Fruit fly (Drosophila melanogaster) whole organism, embryonic: ENCODE measurements around the gene GAPcenA.

ENCODE experiments used
- Bteb2 ChIP-seq: fragments of 200-800 bp; sonication (Bioruptor generic); optimal IDR thresholded peaks from 2 replicates; lab custom pipeline; 2016; ENCODE audit warnings: missing biosample characterization, missing genetic modification characterization
- CG11398 ChIP-seq: fragments of 200-800 bp; sonication (Bioruptor generic); optimal IDR thresholded peaks from 2 replicates; lab custom pipeline; 2016; ENCODE audit warnings: missing biosample characterization, missing genetic modification characterization
- CG14860 ChIP-seq: fragments of 200-800 bp; sonication (Bioruptor generic); IDR thresholded peaks from 3 replicates; pipeline ENCODE4 v1.3.6; 2022; ENCODE audit warnings: missing biosample characterization, missing genetic modification characterization; ENCODE audit not compliant: partially characterized antibody
- CG1529 ChIP-seq: fragments of 200-800 bp; sonication (Bioruptor generic); optimal IDR thresholded peaks from 3 replicates; lab custom pipeline; 2018; ENCODE audit warnings: missing biosample characterization, missing genetic modification characterization
- CG17186 ChIP-seq: fragments of 200-800 bp; sonication (Bioruptor generic); optimal IDR thresholded peaks from 3 replicates; lab custom pipeline; 2017; ENCODE audit warnings: missing biosample characterization, missing genetic modification reagents, missing genetic modification characterization
- CG17568 ChIP-seq: fragments of 200-800 bp; sonication (Bioruptor generic); optimal IDR thresholded peaks from 2 replicates; lab custom pipeline; 2018; ENCODE audit warnings: missing biosample characterization, mild to moderate bottlenecking, missing genetic modification characterization, moderate library complexity
- CG1832 ChIP-seq: fragments of 200-800 bp; sonication (Bioruptor generic); optimal IDR thresholded peaks from 2 replicates; lab custom pipeline; 2017; ENCODE audit warnings: missing biosample characterization, mild to moderate bottlenecking, missing genetic modification characterization, inconsistent platforms
- CG32532 ChIP-seq: fragments of 200-800 bp; sonication (Bioruptor generic); IDR thresholded peaks from 2 replicates; pipeline ENCODE4 v1.3.6; 2022; ENCODE audit warnings: missing biosample characterization, missing genetic modification characterization
- CG32767 ChIP-seq: fragments of 200-800 bp; sonication (Bioruptor generic); IDR thresholded peaks from 2 replicates; pipeline ENCODE4 v1.3.6; 2022; ENCODE audit warnings: missing biosample characterization, missing genetic modification characterization
- CG6272 ChIP-seq: fragments of 200-800 bp; sonication (Bioruptor generic); IDR thresholded peaks from 2 replicates; pipeline ENCODE4 v1.3.6; 2022; ENCODE audit warnings: missing biosample characterization, missing genetic modification characterization
- CG7786 ChIP-seq: fragments of 200-800 bp; sonication (Bioruptor generic); optimal IDR thresholded peaks from 2 replicates; lab custom pipeline; 2016; ENCODE audit warnings: missing biosample characterization, missing genetic modification characterization
- CG8478 ChIP-seq: fragments of >200 bp; optimal IDR thresholded peaks from 2 replicates; lab custom pipeline; 2018
- CG8924 ChIP-seq: fragments of 200-800 bp; optimal IDR thresholded peaks from 3 replicates; lab custom pipeline; 2019; ENCODE audit warnings: missing biosample characterization, mild to moderate bottlenecking, missing genetic modification characterization, moderate library complexity
- CHES-1-like ChIP-seq: fragments of 200-800 bp; sonication (Bioruptor generic); optimal IDR thresholded peaks from 2 replicates; lab custom pipeline; 2016; ENCODE audit warnings: missing biosample characterization, missing genetic modification characterization
- Chrac-16 ChIP-seq: fragments of 200-800 bp; sonication (Bioruptor generic); optimal IDR thresholded peaks from 3 replicates; lab custom pipeline; 2016; ENCODE audit warnings: missing biosample characterization, missing genetic modification characterization
- Dll ChIP-seq: fragments of 200-800 bp; sonication (Bioruptor generic); IDR thresholded peaks from 4 replicates; pipeline ENCODE4 v1.3.6; 2022; ENCODE audit warnings: missing biosample characterization, missing genetic modification characterization; ENCODE audit not compliant: partially characterized antibody
- Doc2 ChIP-seq: fragments of 200-800 bp; sonication (Bioruptor generic); IDR thresholded peaks from 2 replicates; pipeline ENCODE4 v1.3.6; 2022; ENCODE audit warnings: missing biosample characterization, missing genetic modification characterization
- Doc3 ChIP-seq: fragments of 200-800 bp; sonication (Bioruptor generic); IDR thresholded peaks from 3 replicates; pipeline ENCODE4 v1.3.6; 2022; ENCODE audit warnings: missing biosample characterization, missing genetic modification characterization; ENCODE audit not compliant: partially characterized antibody
- Ets65A ChIP-seq: fragments of 200-800 bp; sonication (Bioruptor generic); peaks from one replicate; lab custom pipeline; 2016; ENCODE audit warnings: missing biosample characterization, missing genetic modification characterization
- Fer3 ChIP-seq: fragments of 200-800 bp; sonication (Bioruptor generic); optimal IDR thresholded peaks from 2 replicates; lab custom pipeline; 2018; ENCODE audit warnings: missing biosample characterization, mild to moderate bottlenecking, missing genetic modification characterization, moderate library complexity
- Mad ChIP-seq: fragments of 200-800 bp; sonication (Bioruptor generic); optimal IDR thresholded peaks from 2 replicates; lab custom pipeline; 2016; ENCODE audit warnings: missing biosample characterization, missing genetic modification characterization
- NFAT ChIP-seq: fragments of 200-800 bp; sonication (Bioruptor generic); IDR thresholded peaks from 2 replicates; pipeline ENCODE4 v1.3.6; 2022; ENCODE audit warnings: missing biosample characterization, missing genetic modification characterization
- Nf-YB ChIP-seq: fragments of 200-800 bp; sonication (Bioruptor generic); optimal IDR thresholded peaks from 3 replicates; lab custom pipeline; 2019; ENCODE audit warnings: missing biosample characterization, mild to moderate bottlenecking, missing genetic modification characterization, moderate library complexity
- NfI ChIP-seq: fragments of 200-800 bp; sonication (Bioruptor generic); optimal IDR thresholded peaks from 3 replicates; lab custom pipeline; 2018; ENCODE audit warnings: missing biosample characterization, mild to moderate bottlenecking, missing genetic modification characterization, moderate library complexity
- Trl ChIP-seq, 3 experiments: fragments of >200 bp in 2 of 3; fragments of 200-800 bp in 1 of 3; sonication (Bioruptor generic) in 1 of 3; optimal IDR thresholded peaks; 2 replicates in 1 of 3; 3 replicates in 2 of 3; lab custom pipeline; 2016 to 2017; ENCODE audit warnings: missing biosample characterization in 1 of 3, missing genetic modification characterization in 1 of 3
- ash1 ChIP-seq: fragments of 200-800 bp; sonication (Bioruptor generic); optimal IDR thresholded peaks from 2 replicates; lab custom pipeline; 2018; ENCODE audit warnings: missing biosample characterization, mild to moderate bottlenecking, missing genetic modification characterization
- bigmax ChIP-seq: fragments of 200-800 bp; sonication (Bioruptor generic); optimal IDR thresholded peaks from 2 replicates; lab custom pipeline; 2018; ENCODE audit warnings: missing biosample characterization, mild to moderate bottlenecking, missing genetic modification characterization
- crol ChIP-seq: fragments of 200-800 bp; sonication (Bioruptor generic); IDR thresholded peaks from 2 replicates; pipeline ENCODE4 v1.3.6; 2022; ENCODE audit warnings: missing biosample characterization, missing genetic modification characterization
- crp ChIP-seq, 2 experiments: fragments of 200-800 bp; sonication (Bioruptor generic); optimal IDR thresholded peaks; 2 replicates in 1 of 2; 3 replicates in 1 of 2; lab custom pipeline; 2017; ENCODE audit warnings: missing biosample characterization in 2 of 2, missing genetic modification characterization in 2 of 2, mild to moderate bottlenecking in 1 of 2, moderate library complexity in 1 of 2
- dati ChIP-seq: fragments of 200-800 bp; sonication (Bioruptor generic); IDR thresholded peaks from 2 replicates; pipeline ENCODE4 v1.3.6; 2022; ENCODE audit warnings: missing biosample characterization, missing genetic modification characterization
- disco-r ChIP-seq: fragments of 200-800 bp; sonication (Bioruptor generic); optimal IDR thresholded peaks from 2 replicates; lab custom pipeline; 2016; ENCODE audit warnings: missing biosample characterization, missing genetic modification characterization
- dmrt11E ChIP-seq: fragments of 200-800 bp; sonication (Bioruptor generic); optimal IDR thresholded peaks from 3 replicates; lab custom pipeline; 2018; ENCODE audit warnings: missing biosample characterization, mild to moderate bottlenecking, missing genetic modification characterization, moderate library complexity
- grau ChIP-seq: fragments of 200-800 bp; optimal IDR thresholded peaks from 3 replicates; lab custom pipeline; 2019; ENCODE audit warnings: missing biosample characterization, mild to moderate bottlenecking, missing genetic modification characterization, moderate library complexity
- hbn ChIP-seq: fragments of 200-800 bp; sonication (Bioruptor generic); IDR thresholded peaks from 2 replicates; pipeline ENCODE4 v1.3.6; 2022; ENCODE audit warnings: missing biosample characterization, missing genetic modification characterization; ENCODE audit not compliant: partially characterized antibody
- inv ChIP-seq: fragments of 200-800 bp; sonication (Bioruptor generic); IDR thresholded peaks from 2 replicates; pipeline ENCODE4 v1.3.6; 2022; ENCODE audit warnings: missing biosample characterization, missing genetic modification characterization; ENCODE audit not compliant: partially characterized antibody
- lilli ChIP-seq: fragments of 200-800 bp; sonication (Bioruptor generic); optimal IDR thresholded peaks from 3 replicates; lab custom pipeline; 2016; ENCODE audit warnings: missing biosample characterization, missing genetic modification characterization
- lmd ChIP-seq: fragments of 200-800 bp; sonication (Bioruptor generic); IDR thresholded peaks from 2 replicates; pipeline ENCODE4 v1.3.6; 2022; ENCODE audit warnings: missing biosample characterization, missing genetic modification characterization
- lola ChIP-seq, 3 experiments: fragments of >200 bp in 2 of 3; fragments of 200-800 bp in 1 of 3; sonication (Bioruptor generic) in 1 of 3; optimal IDR thresholded peaks; 2 replicates each; lab custom pipeline; 2017 to 2019; ENCODE audit warnings: missing biosample characterization in 3 of 3, missing genetic modification characterization in 3 of 3, mild to moderate bottlenecking in 1 of 3, moderate library complexity in 1 of 3
- luna ChIP-seq: fragments of 200-800 bp; sonication (Bioruptor generic); optimal IDR thresholded peaks from 2 replicates; lab custom pipeline; 2016; ENCODE audit warnings: missing biosample characterization, missing genetic modification characterization
- maf-S ChIP-seq: fragments of 200-800 bp; sonication (Bioruptor generic); optimal IDR thresholded peaks from 2 replicates; lab custom pipeline; 2016; ENCODE audit warnings: missing biosample characterization, missing genetic modification characterization
- nau ChIP-seq: fragments of 200-800 bp; sonication (Bioruptor generic); optimal IDR thresholded peaks from 3 replicates; lab custom pipeline; 2017; ENCODE audit warnings: missing biosample characterization, mild to moderate bottlenecking, missing genetic modification characterization, missing genetic modification reagents
- nmo ChIP-seq: fragments of 200-800 bp; sonication (Bioruptor generic); optimal IDR thresholded peaks from 2 replicates; lab custom pipeline; 2018; ENCODE audit warnings: missing biosample characterization, mild to moderate bottlenecking, missing genetic modification characterization, moderate library complexity
- pb ChIP-seq: fragments of 200-800 bp; sonication (Bioruptor generic); optimal IDR thresholded peaks from 3 replicates; lab custom pipeline; 2016; ENCODE audit warnings: missing biosample characterization, missing genetic modification characterization
- pnt ChIP-seq: fragments of 200-800 bp; sonication (Bioruptor generic); optimal IDR thresholded peaks from 3 replicates; lab custom pipeline; 2016; ENCODE audit warnings: missing biosample characterization, missing genetic modification characterization
- pros ChIP-seq: fragments of 200-800 bp; sonication (Bioruptor generic); optimal IDR thresholded peaks from 3 replicates; lab custom pipeline; 2019; ENCODE audit warnings: missing biosample characterization, mild to moderate bottlenecking, missing genetic modification characterization, moderate library complexity
- rib ChIP-seq: fragments of 200-800 bp; sonication (Bioruptor generic); IDR thresholded peaks from 2 replicates; pipeline ENCODE4 v1.3.6; 2022; ENCODE audit warnings: missing biosample characterization, missing genetic modification characterization
- wek ChIP-seq: fragments of 200-800 bp; sonication (Bioruptor generic); optimal IDR thresholded peaks from 3 replicates; lab custom pipeline; 2018; ENCODE audit warnings: missing biosample characterization, mild to moderate bottlenecking, missing genetic modification characterization, moderate library complexity
- zen ChIP-seq: fragments of 200-800 bp; sonication (Bioruptor generic); optimal IDR thresholded peaks from 3 replicates; lab custom pipeline; 2018; ENCODE audit warnings: missing biosample characterization, mild to moderate bottlenecking, missing genetic modification characterization, moderate library complexity

The GAPcenA gene

dm6 chr3L:8346100-8346980, at the start of gene GAPcenA, which contains the start of gene CG7182 (continued):
- TF ChIP-seq nmo, result peak; percentile 83
- TF ChIP-seq pb (GFP tag; lab: Kevin White, UChicago), result no peak
- peak; percentile 95 for TF ChIP-seq Ets65A (GFP tag; lab: Kevin White, UChicago)
- peak; percentile 25 for TF ChIP-seq maf-S (GFP tag; lab: Kevin White, UChicago)
- TF ChIP-seq zen, result peak; percentile 56
- TF ChIP-seq Chrac-16 (GFP tag; lab: Kevin White, UChicago), result peak; percentile 63
- peak; percentile 99 for TF ChIP-seq crol (GFP tag; lab: Robert Waterston, UW)
- TF ChIP-seq Nf-YB, result peak; percentile 57
- no peak for TF ChIP-seq Doc2
- peak; percentile 65 for TF ChIP-seq dmrt11E (tag; lab: Kevin White, UChicago)
- TF ChIP-seq CG32767, result no peak
- TF ChIP-seq CG32532, result peak; percentile 45
- TF ChIP-seq NFAT (GFP tag; lab: Robert Waterston, UW), result peak; percentile 36; the same call in 1 of the 2 replicates
- peak; percentile 33; the same call in 1 of the 2 replicates for TF ChIP-seq lmd
- TF ChIP-seq Doc3 (GFP tag; lab: Robert Waterston, UW), result 0 out of 3 replicates have a peak, but pooled peaks have one; percentile 48
- no peak for TF ChIP-seq CG17568 (GFP tag; lab: Kevin White, UChicago)
- TF ChIP-seq nau (GFP tag; lab: Kevin White, UChicago), result no peak
- TF ChIP-seq Dll (GFP tag; lab: Robert Waterston, UW), result peak; percentile 72
- peak; percentile 76 for TF ChIP-seq grau (tag; lab: Kevin White, UChicago)
- peak in 1 of 3 experiments; percentile 77 for TF ChIP-seq lola (GFP tag; optimal IDR thresholded peaks at IDR 0.05; lab: Kevin White, UChicago)
- TF ChIP-seq Mad (GFP tag; lab: Kevin White, UChicago), result no peak
- TF ChIP-seq rib (GFP tag; lab: Robert Waterston, UW), result no peak
- peak; percentile 61 for TF ChIP-seq lilli (GFP tag; lab: Kevin White, UChicago)
- no peak for TF ChIP-seq disco-r (GFP tag; lab: Kevin White, UChicago)
- TF ChIP-seq CG14860, result peak; percentile 32; the same call in 1 of the 3 replicates
- TF ChIP-seq inv, result no peak
- no peak for TF ChIP-seq CG8478
- peak; percentile 26; the same call in 1 of the 2 replicates for TF ChIP-seq CG6272 (GFP tag; lab: Robert Waterston, UW)
- TF ChIP-seq Fer3 (tag; lab: Kevin White, UChicago), result peak; percentile 58
- no peak for TF ChIP-seq wek
- TF ChIP-seq Trl (optimal IDR thresholded peaks at IDR 0.05; lab: Kevin White, UChicago), result no peak
- peak; percentile 41 for TF ChIP-seq Trl (GFP tag; optimal IDR thresholded peaks at IDR 0.05; lab: Kevin White, UChicago)
- no peak for TF ChIP-seq CG7786 (GFP tag; lab: Kevin White, UChicago)
- no peak for TF ChIP-seq CG1529 (GFP tag; lab: Kevin White, UChicago)
- peak; percentile 10 for TF ChIP-seq CG11398 (GFP tag; lab: Kevin White, UChicago)
- no peak for TF ChIP-seq CG17186 (GFP tag; lab: Kevin White, UChicago)
- TF ChIP-seq crp (GFP tag; optimal IDR thresholded peaks at IDR 0.05; lab: Kevin White, UChicago), result peak in 1 of 2 experiments; percentile 80
- peak; percentile 81 for TF ChIP-seq CG8924 (tag; lab: Kevin White, UChicago)
- TF ChIP-seq NfI (GFP tag; lab: Kevin White, UChicago), result peak; percentile 75
- TF ChIP-seq CG1832 (GFP tag; lab: Kevin White, UChicago), result no peak
- TF ChIP-seq ash1 (GFP tag; lab: Kevin White, UChicago), result no peak
- TF ChIP-seq CHES-1-like (GFP tag; lab: Kevin White, UChicago), result no peak
- TF ChIP-seq dati (GFP tag; lab: Robert Waterston, UW), result no peak
- TF ChIP-seq pnt (GFP tag; lab: Kevin White, UChicago), result no peak
- peak; percentile 6 for TF ChIP-seq Bteb2 (GFP tag; lab: Kevin White, UChicago)
- TF ChIP-seq bigmax, result no peak
- TF ChIP-seq luna (GFP tag; lab: Kevin White, UChicago), result peak; percentile 15
- TF ChIP-seq hbn (GFP tag; lab: Robert Waterston, UW), result peak; percentile 40; the same call in 1 of the 2 replicates
- TF ChIP-seq pros (GFP tag; lab: Kevin White, UChicago), result no peak
